Worm (Caenorhabditis elegans) whole organism, L2 larva: ENCODE measurements around the gene hxk-3.

Experiments used
- C34F6.9 ChIP-seq: fragments of 150-350 bp; optimal IDR thresholded peaks from 2 replicates; lab custom pipeline; 2014; ENCODE audit warnings: missing biosample characterization, missing genetic modification characterization
- F13H6.1 ChIP-seq: sonication (generic microtip); optimal IDR thresholded peaks from 2 replicates; lab custom pipeline; 2016; ENCODE audit warnings: missing genetic modification characterization, missing compliant biosample characterization
- Y55F3AM.14 ChIP-seq: fragments of 200-800 bp; sonication (Bioruptor generic); optimal IDR thresholded peaks from 2 replicates; lab custom pipeline; 2018; ENCODE audit warnings: mild to moderate bottlenecking, missing genetic modification characterization, missing compliant biosample characterization
- alr-1 ChIP-seq: fragments of 150-350 bp; optimal IDR thresholded peaks from 2 replicates; lab custom pipeline; 2014; ENCODE audit warnings: missing biosample characterization, missing genetic modification characterization
- aly-2 ChIP-seq: fragments of 150-350 bp; optimal IDR thresholded peaks from 2 replicates; lab custom pipeline; 2014; ENCODE audit warnings: missing biosample characterization, missing genetic modification characterization
- ama-1 ChIP-seq: fragments of 150-350 bp; optimal IDR thresholded peaks from 2 replicates; lab custom pipeline; 2018; ENCODE audit warnings: inconsistent platforms
- blmp-1 ChIP-seq: sonication (generic microtip); optimal IDR thresholded peaks from 2 replicates; lab custom pipeline; 2017; ENCODE audit warnings: missing genetic modification characterization, mild to moderate bottlenecking, missing compliant biosample characterization, antibody characterized with exemption, moderate library complexity; ENCODE audit not compliant: insufficient read depth
- ceh-16 ChIP-seq: fragments of 150-350 bp; optimal IDR thresholded peaks from 2 replicates; lab custom pipeline; 2014; ENCODE audit warnings: missing biosample characterization, missing genetic modification characterization
- ceh-82 ChIP-seq: fragments of 150-350 bp; optimal IDR thresholded peaks from 2 replicates; lab custom pipeline; 2014; ENCODE audit warnings: missing biosample characterization, missing genetic modification characterization
- crh-2 ChIP-seq: sonication (generic microtip); optimal IDR thresholded peaks from 2 replicates; lab custom pipeline; 2017; ENCODE audit warnings: missing biosample characterization, missing genetic modification characterization
- dmd-4 ChIP-seq: sonication (generic microtip); optimal IDR thresholded peaks from 2 replicates; lab custom pipeline; 2017; ENCODE audit warnings: missing biosample characterization, missing genetic modification characterization
- egl-27 ChIP-seq: sonication (generic microtip); optimal IDR thresholded peaks from 3 replicates; lab custom pipeline; 2017; ENCODE audit warnings: missing biosample characterization, missing genetic modification reagents, missing genetic modification characterization
- elt-1 ChIP-seq: fragments of 150-350 bp; optimal IDR thresholded peaks from 2 replicates; lab custom pipeline; 2014; ENCODE audit warnings: missing biosample characterization, missing genetic modification characterization
- fos-1 ChIP-seq: fragments of 150-350 bp; optimal IDR thresholded peaks from 2 replicates; lab custom pipeline; 2014; ENCODE audit warnings: missing biosample characterization, missing genetic modification characterization
- gmeb-1 ChIP-seq: fragments of 150-350 bp; optimal IDR thresholded peaks from 2 replicates; lab custom pipeline; 2014; ENCODE audit warnings: missing biosample characterization, missing genetic modification characterization
- lin-11 ChIP-seq: fragments of 150-350 bp; sonication (generic microtip); optimal IDR thresholded peaks from 2 replicates; lab custom pipeline; 2014; ENCODE audit warnings: missing biosample characterization, missing genetic modification characterization, inconsistent platforms, mixed read lengths
- lin-13 ChIP-seq: fragments of 150-350 bp; optimal IDR thresholded peaks from 2 replicates; lab custom pipeline; 2014; ENCODE audit warnings: missing biosample characterization, missing genetic modification reagents, missing genetic modification characterization
- lin-39 ChIP-seq: fragments of 150-350 bp; optimal IDR thresholded peaks from 2 replicates; lab custom pipeline; 2014; ENCODE audit warnings: missing biosample characterization, missing genetic modification reagents, missing genetic modification characterization
- lsy-2 ChIP-seq, 2 experiments: fragments of 150-350 bp in 1 of 2; sonication (generic microtip) in 1 of 2; optimal IDR thresholded peaks; 2 replicates each; lab custom pipeline; 2014 to 2017; ENCODE audit warnings: missing biosample characterization in 2 of 2, missing genetic modification characterization in 2 of 2
- mab-5 ChIP-seq: fragments of 150-350 bp; optimal IDR thresholded peaks from 2 replicates; lab custom pipeline; 2014; ENCODE audit warnings: missing biosample characterization, missing genetic modification characterization
- mdl-1 ChIP-seq, 2 experiments: fragments of 150-350 bp in 1 of 2; sonication (generic microtip) in 1 of 2; optimal IDR thresholded peaks; 2 replicates each; lab custom pipeline; 2017; ENCODE audit warnings: missing biosample characterization in 2 of 2, missing genetic modification characterization in 2 of 2
- nhr-10 ChIP-seq: sonication (generic microtip); optimal IDR thresholded peaks from 2 replicates; lab custom pipeline; 2017; ENCODE audit warnings: missing biosample characterization, missing genetic modification characterization
- nhr-12 ChIP-seq: fragments of 150-350 bp; optimal IDR thresholded peaks from 2 replicates; lab custom pipeline; 2014; ENCODE audit warnings: missing biosample characterization, missing genetic modification characterization
- nhr-129 ChIP-seq: fragments of 150-350 bp; optimal IDR thresholded peaks from 2 replicates; lab custom pipeline; 2014; ENCODE audit warnings: missing biosample characterization, missing genetic modification characterization
- nhr-21 ChIP-seq: fragments of 150-350 bp; optimal IDR thresholded peaks from 2 replicates; lab custom pipeline; 2014; ENCODE audit warnings: missing biosample characterization, missing genetic modification characterization
- nhr-25 ChIP-seq: fragments of 150-350 bp; sonication (generic microtip); optimal IDR thresholded peaks from 3 replicates; lab custom pipeline; 2014; ENCODE audit warnings: missing biosample characterization, missing genetic modification characterization
- nhr-6 ChIP-seq: fragments of 150-350 bp; optimal IDR thresholded peaks from 2 replicates; lab custom pipeline; 2014; ENCODE audit warnings: missing biosample characterization, missing genetic modification characterization
- peb-1 ChIP-seq: fragments of 150-350 bp; optimal IDR thresholded peaks from 2 replicates; lab custom pipeline; 2014; ENCODE audit warnings: missing biosample characterization, missing genetic modification characterization
- sem-4 ChIP-seq: fragments of 150-350 bp; optimal IDR thresholded peaks from 2 replicates; lab custom pipeline; 2014; ENCODE audit warnings: missing biosample characterization, missing genetic modification reagents, missing genetic modification characterization
- skn-1 ChIP-seq: sonication (generic microtip); optimal IDR thresholded peaks from 2 replicates; lab custom pipeline; 2017; ENCODE audit warnings: missing biosample characterization, missing genetic modification characterization
- sma-3 ChIP-seq: sonication (generic microtip); optimal IDR thresholded peaks from 2 replicates; lab custom pipeline; 2016; ENCODE audit warnings: missing genetic modification reagents, missing genetic modification characterization, missing compliant biosample characterization
- sma-9 ChIP-seq, 2 experiments: fragments of 150-350 bp in 1 of 2; sonication (generic microtip) in 1 of 2; optimal IDR thresholded peaks; 2 replicates each; lab custom pipeline; 2014 to 2016; ENCODE audit warnings: missing genetic modification characterization in 2 of 2, mild to moderate bottlenecking in 1 of 2, missing biosample characterization in 1 of 2, missing compliant biosample characterization in 1 of 2, missing genetic modification reagents in 1 of 2, moderate library complexity in 1 of 2
- snpc-4 ChIP-seq: fragments of 150-350 bp; optimal IDR thresholded peaks from 2 replicates; lab custom pipeline; 2014; ENCODE audit warnings: missing biosample characterization, missing genetic modification characterization
- unc-39 ChIP-seq: fragments of 150-350 bp; optimal IDR thresholded peaks from 2 replicates; lab custom pipeline; 2014; ENCODE audit warnings: missing biosample characterization, missing genetic modification characterization
- unc-55 ChIP-seq: fragments of 150-350 bp; sonication (generic microtip); optimal IDR thresholded peaks from 3 replicates; lab custom pipeline; 2014; ENCODE audit warnings: missing biosample characterization, missing genetic modification reagents, missing genetic modification characterization
- unc-62 ChIP-seq: fragments of 150-350 bp; optimal IDR thresholded peaks from 2 replicates; lab custom pipeline; 2014; ENCODE audit warnings: missing biosample characterization, missing genetic modification reagents, missing genetic modification characterization
- ztf-1 ChIP-seq: fragments of 200-800 bp; sonication (Bioruptor generic); conservative IDR thresholded peaks from 2 replicates; pipeline ENCODE4 v1.3.6; 2022; ENCODE audit warnings: missing genetic modification characterization, missing compliant biosample characterization
- ztf-11 ChIP-seq: sonication (generic microtip); optimal IDR thresholded peaks from 2 replicates; lab custom pipeline; 2017; ENCODE audit warnings: missing biosample characterization, missing genetic modification characterization

The hxk-3 gene

DNA sequence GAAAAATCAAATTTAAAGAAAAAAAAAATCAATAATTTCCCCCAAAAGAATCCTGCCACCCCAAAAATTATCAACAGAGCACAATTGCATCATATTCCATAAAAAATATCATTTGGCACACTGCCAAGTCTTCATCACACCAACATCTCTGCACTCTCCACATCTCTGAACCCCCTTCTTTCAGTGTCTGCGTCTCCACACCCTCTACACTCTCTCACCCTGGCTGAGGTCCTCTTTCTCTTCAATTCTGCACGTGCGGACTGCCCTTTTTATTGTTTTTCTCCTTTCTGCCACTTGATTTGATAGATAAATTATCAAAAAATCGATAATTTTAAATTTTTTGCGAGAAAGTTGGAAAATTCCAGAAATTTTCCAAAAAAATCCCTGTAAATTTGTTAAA lies at the start of gene hxk-3:
Gene hxk-3 (plus strand): TSS at position 179 of the 400 bp plus-strand sequence.
- peak; percentile 55 for TF ChIP-seq unc-55 (GFP tag; lab: Kevin White, UChicago)
- peak; percentile 25 for TF ChIP-seq ama-1
- no peak for TF ChIP-seq aly-2 (tag; lab: Kevin White, UChicago)
- peak; percentile 60 for TF ChIP-seq sma-3 (GFP tag; lab: Kevin White, UChicago)
- TF ChIP-seq mdl-1 (tag; optimal IDR thresholded peaks at IDR 0.05; lab: Kevin White, UChicago): peak; percentile 85 to 90
- TF ChIP-seq lin-39 (tag; lab: Kevin White, UChicago): no peak
- peak; percentile 67 for TF ChIP-seq nhr-129 (tag; lab: Kevin White, UChicago)
- TF ChIP-seq alr-1 (tag; lab: Kevin White, UChicago): no peak
- peak; percentile 62 for TF ChIP-seq mab-5
- TF ChIP-seq nhr-25 (tag; lab: Kevin White, UChicago): peak; percentile 44
- TF ChIP-seq ztf-11 (tag; lab: Kevin White, UChicago): no peak
- TF ChIP-seq sma-9 (GFP tag; optimal IDR thresholded peaks at IDR 0.05; lab: Kevin White, UChicago): no peak
- no peak for TF ChIP-seq sma-9 (tag; optimal IDR thresholded peaks at IDR 0.05; lab: Kevin White, UChicago)
- peak; percentile 51 for TF ChIP-seq F13H6.1 (tag; lab: Kevin White, UChicago)
- TF ChIP-seq fos-1 (tag; lab: Kevin White, UChicago): peak; percentile 25
- TF ChIP-seq crh-2 (tag; lab: Kevin White, UChicago): peak; percentile 66
- TF ChIP-seq lin-13 (GFP tag; lab: Kevin White, UChicago): peak; percentile 58
- peak; percentile 18 for TF ChIP-seq snpc-4
- TF ChIP-seq skn-1 (tag; lab: Kevin White, UChicago): no peak
- TF ChIP-seq lin-11 (tag; lab: Kevin White, UChicago): peak; percentile 5
- peak; percentile 21 for TF ChIP-seq nhr-21
- peak in 1 of 2 experiments; percentile 78 for TF ChIP-seq lsy-2 (tag; optimal IDR thresholded peaks at IDR 0.05; lab: Kevin White, UChicago)
- peak; percentile 80 for TF ChIP-seq C34F6.9 (tag; lab: Kevin White, UChicago)
- TF ChIP-seq gmeb-1: peak; percentile 47

- TF ChIP-seq nhr-25 (tag; lab: Kevin White, UChicago) (peak; percentile 31), sma-3 (GFP tag; lab: Kevin White, UChicago) (peak; percentile 9), alr-1 (tag; lab: Kevin White, UChicago) (no peak), nhr-129 (tag; lab: Kevin White, UChicago) (no peak), Y55F3AM.14 (no peak)
- TF ChIP-seq, all 48 proteins: peak for 2
These were observed 44.9 kb upstream of the hxk-3 start for ce11 chrIV:1452480-1452879.

ce11 chrIV:1453451-1453850 lies 44.0 kb upstream of the hxk-3 start:
- peak; percentile 8 for TF ChIP-seq fos-1 (tag; lab: Kevin White, UChicago)
- TF ChIP-seq nhr-25 (tag; lab: Kevin White, UChicago): peak; percentile 1
- TF ChIP-seq nhr-129 (tag; lab: Kevin White, UChicago): no peak
- peak; percentile 17 for TF ChIP-seq sma-3 (GFP tag; lab: Kevin White, UChicago)

- TF ChIP-seq unc-39 (tag; lab: Kevin White, UChicago) (no peak), ama-1 (no peak), nhr-10 (no peak), blmp-1 (tag; lab: Kevin White, UChicago) (no peak), crh-2 (tag; lab: Kevin White, UChicago) (peak; percentile 93), elt-1 (tag; lab: Kevin White, UChicago) (no peak), unc-62 (GFP tag; lab: Kevin White, UChicago) (no peak), egl-27 (tag; lab: Kevin White, UChicago) (no peak), sma-9 (GFP tag; optimal IDR thresholded peaks at IDR 0.05; lab: Kevin White, UChicago) (peak; percentile 82), sma-9 (tag; optimal IDR thresholded peaks at IDR 0.05; lab: Kevin White, UChicago) (no peak), sma-3 (GFP tag; lab: Kevin White, UChicago) (peak; percentile 74), sem-4 (tag; lab: Kevin White, UChicago) (no peak), fos-1 (tag; lab: Kevin White, UChicago) (peak; percentile 70), Y55F3AM.14 (no peak), C34F6.9 (tag; lab: Kevin White, UChicago) (no peak), unc-55 (GFP tag; lab: Kevin White, UChicago) (no peak), F13H6.1 (tag; lab: Kevin White, UChicago) (peak; percentile 46), nhr-6 (tag; lab: Kevin White, UChicago) (peak; percentile 15), lsy-2 (tag; optimal IDR thresholded peaks at IDR 0.05; lab: Kevin White, UChicago) (peak in 1 of 2 experiments; percentile 40), ztf-11 (tag; lab: Kevin White, UChicago) (no peak), nhr-12 (tag; lab: Kevin White, UChicago) (no peak), gmeb-1 (peak; percentile 61), nhr-21 (no peak), peb-1 (tag; lab: Kevin White, UChicago) (no peak), nhr-25 (tag; lab: Kevin White, UChicago) (peak; percentile 62), mab-5 (no peak), dmd-4 (tag; lab: Kevin White, UChicago) (no peak), nhr-129 (tag; lab: Kevin White, UChicago) (peak; percentile 41), aly-2 (tag; lab: Kevin White, UChicago) (no peak), ztf-1 (GFP tag; lab: Robert Waterston, UW) (no peak), ceh-16 (tag; lab: Kevin White, UChicago) (no peak), mdl-1 (tag; optimal IDR thresholded peaks at IDR 0.05; lab: Kevin White, UChicago) (peak in 1 of 2 experiments; percentile 12), skn-1 (tag; lab: Kevin White, UChicago) (peak; percentile 37), ceh-82 (tag; lab: Kevin White, UChicago) (no peak)
These were observed 43.2 kb upstream of the hxk-3 start for ce11 chrIV:1454194-1454593.
